Fruit fly (Drosophila melanogaster) whole organism, wandering third instar larva: ENCODE results near the gene Cp19.

Source experiments
- Dfd ChIP-seq: fragments of >200 bp; optimal IDR thresholded peaks from 2 replicates; lab custom pipeline; 2017; ENCODE audit warnings: missing biosample characterization, missing genetic modification characterization
- dsf ChIP-seq: sonication (Bioruptor generic); optimal IDR thresholded peaks from 2 replicates; lab custom pipeline; 2016; ENCODE audit warnings: missing biosample characterization, missing genetic modification characterization, borderline replicate concordance

dm6 chr3L:8753592-8753991 lies 23.9 kb downstream of the Cp19 start, which contains the start of gene Fhos:
- TF ChIP-seq dsf (GFP tag; lab: Kevin White, UChicago) = no peak
- no peak for TF ChIP-seq Dfd (GFP tag; lab: Kevin White, UChicago)
